Worm (Caenorhabditis elegans): ENCODE data around the gene fbxb-90.

The fbxb-90 gene

ce11 chrII:3785756-3786155 lies 37.1 kb upstream of the fbxb-90 start:
- TF ChIP-seq hmg-4 (GFP tag; optimal IDR thresholded peaks at IDR 0.05), result no peak
- TF ChIP-seq scrt-1 (GFP tag; IDR thresholded peaks at IDR 0.05), result no peak
- TF ChIP-seq tbx-11 (GFP tag; IDR thresholded peaks at IDR 0.05), result no peak
- TF ChIP-seq ama-1 (optimal IDR thresholded peaks at IDR 0.05), result no peak
- no peak for TF ChIP-seq tbx-37 (GFP tag; conservative IDR thresholded peaks at IDR 0.05)
- no peak for TF ChIP-seq flt-1 (GFP tag; IDR thresholded peaks at IDR 0.05)
- TF ChIP-seq ets-7 (tag; optimal IDR thresholded peaks at IDR 0.05), result no peak
- no peak for TF ChIP-seq ceh-13 (GFP tag; optimal IDR thresholded peaks at IDR 0.05)
- TF ChIP-seq tra-4 (tag; optimal IDR thresholded peaks at IDR 0.05), result no peak
- TF ChIP-seq F13C5.2 (tag; optimal IDR thresholded peaks at IDR 0.05), result no peak
- TF ChIP-seq sea-1 (GFP tag; conservative IDR thresholded peaks at IDR 0.05), result no peak
- TF ChIP-seq pes-1 (GFP tag; IDR thresholded peaks at IDR 0.05), result no peak
- TF ChIP-seq hnd-1 (tag; optimal IDR thresholded peaks at IDR 0.05), result no peak
- TF ChIP-seq B0310.2 (tag; optimal IDR thresholded peaks at IDR 0.05), result no peak
- TF ChIP-seq aly-1 (tag; optimal IDR thresholded peaks at IDR 0.05), result no peak
- TF ChIP-seq ceh-36 (tag; optimal IDR thresholded peaks at IDR 0.05), result no peak
- TF ChIP-seq hmbx-1 (tag; optimal IDR thresholded peaks at IDR 0.05), result no peak

- TF ChIP-seq scrt-1 (GFP tag; IDR thresholded peaks at IDR 0.05) (no peak), flt-1 (GFP tag; IDR thresholded peaks at IDR 0.05) (no peak), tra-4 (tag; optimal IDR thresholded peaks at IDR 0.05) (no peak), tbx-37 (GFP tag; conservative IDR thresholded peaks at IDR 0.05) (no peak), aly-1 (tag; optimal IDR thresholded peaks at IDR 0.05) (no peak), ets-7 (tag; optimal IDR thresholded peaks at IDR 0.05) (no peak), pes-1 (GFP tag; IDR thresholded peaks at IDR 0.05) (no peak), ama-1 (optimal IDR thresholded peaks at IDR 0.05) (no peak), F13C5.2 (tag; optimal IDR thresholded peaks at IDR 0.05) (no peak), hmg-4 (GFP tag; optimal IDR thresholded peaks at IDR 0.05) (no peak), hnd-1 (tag; optimal IDR thresholded peaks at IDR 0.05) (no peak)
Measured at ce11 chrII:3785257-3785656, 36.6 kb upstream of the fbxb-90 start, which contains the start of gene T24E12.1. Gene T24E12.1, plus strand, starts transcription at chrII:3785557.

ce11 chrII:3782309-3783000 lies 33.8 kb upstream of the fbxb-90 start, which contains the start of gene T24E12.2:
Gene T24E12.2, plus strand, starts transcription at chrII:3782950.
- TF ChIP-seq hmbx-1 (tag; optimal IDR thresholded peaks at IDR 0.05) (no peak), tbx-11 (GFP tag; IDR thresholded peaks at IDR 0.05) (no peak), ama-1 (optimal IDR thresholded peaks at IDR 0.05) (no peak), sea-1 (GFP tag; conservative IDR thresholded peaks at IDR 0.05) (no peak), scrt-1 (GFP tag; IDR thresholded peaks at IDR 0.05) (no peak), F13C5.2 (tag; optimal IDR thresholded peaks at IDR 0.05) (no peak), tbx-37 (GFP tag; conservative IDR thresholded peaks at IDR 0.05) (no peak), tra-4 (tag; optimal IDR thresholded peaks at IDR 0.05) (no peak), hnd-1 (tag; optimal IDR thresholded peaks at IDR 0.05) (no peak), ceh-13 (GFP tag; optimal IDR thresholded peaks at IDR 0.05) (no peak)

ce11 chrII:3781238-3781637 lies 32.6 kb upstream of the fbxb-90 start:
- TF ChIP-seq ama-1 (optimal IDR thresholded peaks at IDR 0.05) (no peak), ceh-13 (GFP tag; optimal IDR thresholded peaks at IDR 0.05) (no peak), hmbx-1 (tag; optimal IDR thresholded peaks at IDR 0.05) (no peak), flt-1 (GFP tag; IDR thresholded peaks at IDR 0.05) (no peak), scrt-1 (GFP tag; IDR thresholded peaks at IDR 0.05) (no peak), B0310.2 (tag; optimal IDR thresholded peaks at IDR 0.05) (no peak), sea-1 (GFP tag; conservative IDR thresholded peaks at IDR 0.05) (no peak), hnd-1 (tag; optimal IDR thresholded peaks at IDR 0.05) (no peak), tbx-11 (GFP tag; IDR thresholded peaks at IDR 0.05) (no peak), pes-1 (GFP tag; IDR thresholded peaks at IDR 0.05) (no peak), tbx-37 (GFP tag; conservative IDR thresholded peaks at IDR 0.05) (no peak), tra-4 (tag; optimal IDR thresholded peaks at IDR 0.05) (no peak), aly-1 (tag; optimal IDR thresholded peaks at IDR 0.05) (no peak), hmg-4 (GFP tag; optimal IDR thresholded peaks at IDR 0.05) (no peak), ceh-36 (tag; optimal IDR thresholded peaks at IDR 0.05) (no peak), ets-7 (tag; optimal IDR thresholded peaks at IDR 0.05) (no peak), F13C5.2 (tag; optimal IDR thresholded peaks at IDR 0.05) (no peak)

ce11 chrII:3779463-3779862 lies 30.8 kb upstream of the fbxb-90 start, which contains the start of gene T24E12.11:
Gene T24E12.11, minus strand, starts transcription at chrII:3779563.
- TF ChIP-seq ama-1 (optimal IDR thresholded peaks at IDR 0.05) (no peak), pes-1 (GFP tag; IDR thresholded peaks at IDR 0.05) (no peak), scrt-1 (GFP tag; IDR thresholded peaks at IDR 0.05) (no peak), F13C5.2 (tag; optimal IDR thresholded peaks at IDR 0.05) (no peak), ceh-13 (GFP tag; optimal IDR thresholded peaks at IDR 0.05) (no peak), tbx-37 (GFP tag; conservative IDR thresholded peaks at IDR 0.05) (no peak), sea-1 (GFP tag; conservative IDR thresholded peaks at IDR 0.05) (no peak), tra-4 (tag; optimal IDR thresholded peaks at IDR 0.05) (no peak), hmg-4 (GFP tag; optimal IDR thresholded peaks at IDR 0.05) (no peak), hnd-1 (tag; optimal IDR thresholded peaks at IDR 0.05) (no peak), tbx-11 (GFP tag; IDR thresholded peaks at IDR 0.05) (no peak), flt-1 (GFP tag; IDR thresholded peaks at IDR 0.05) (no peak), B0310.2 (tag; optimal IDR thresholded peaks at IDR 0.05) (no peak), aly-1 (tag; optimal IDR thresholded peaks at IDR 0.05) (no peak), ets-7 (tag; optimal IDR thresholded peaks at IDR 0.05) (no peak), ceh-36 (tag; optimal IDR thresholded peaks at IDR 0.05) (no peak), hmbx-1 (tag; optimal IDR thresholded peaks at IDR 0.05) (no peak)

- TF ChIP-seq flt-1 (GFP tag; IDR thresholded peaks at IDR 0.05), result no peak
- no peak for TF ChIP-seq hnd-1 (tag; optimal IDR thresholded peaks at IDR 0.05)
- TF ChIP-seq B0310.2 (tag; optimal IDR thresholded peaks at IDR 0.05), result no peak
- TF ChIP-seq ets-7 (tag; optimal IDR thresholded peaks at IDR 0.05), result no peak
- no peak for TF ChIP-seq scrt-1 (GFP tag; IDR thresholded peaks at IDR 0.05)
- TF ChIP-seq tbx-11 (GFP tag; IDR thresholded peaks at IDR 0.05), result no peak
- no peak for TF ChIP-seq aly-1 (tag; optimal IDR thresholded peaks at IDR 0.05)
- no peak for TF ChIP-seq tra-4 (tag; optimal IDR thresholded peaks at IDR 0.05)
- no peak for TF ChIP-seq sea-1 (GFP tag; conservative IDR thresholded peaks at IDR 0.05)
- no peak for TF ChIP-seq hmbx-1 (tag; optimal IDR thresholded peaks at IDR 0.05)
- TF ChIP-seq pes-1 (GFP tag; IDR thresholded peaks at IDR 0.05), result no peak
- no peak for TF ChIP-seq F13C5.2 (tag; optimal IDR thresholded peaks at IDR 0.05)
- TF ChIP-seq ceh-13 (GFP tag; optimal IDR thresholded peaks at IDR 0.05), result no peak
- no peak for TF ChIP-seq tbx-37 (GFP tag; conservative IDR thresholded peaks at IDR 0.05)
- TF ChIP-seq hmg-4 (GFP tag; optimal IDR thresholded peaks at IDR 0.05), result no peak
- TF ChIP-seq ama-1 (optimal IDR thresholded peaks at IDR 0.05), result no peak
- TF ChIP-seq ceh-36 (tag; optimal IDR thresholded peaks at IDR 0.05), result no peak
Measured at ce11 chrII:3777802-3778201, 29.2 kb upstream of the fbxb-90 start.

Data from whole organism, early embryonic.